Fruit fly (Drosophila melanogaster): ENCODE data around the gene Sws1.

Gene Sws1

DNA sequence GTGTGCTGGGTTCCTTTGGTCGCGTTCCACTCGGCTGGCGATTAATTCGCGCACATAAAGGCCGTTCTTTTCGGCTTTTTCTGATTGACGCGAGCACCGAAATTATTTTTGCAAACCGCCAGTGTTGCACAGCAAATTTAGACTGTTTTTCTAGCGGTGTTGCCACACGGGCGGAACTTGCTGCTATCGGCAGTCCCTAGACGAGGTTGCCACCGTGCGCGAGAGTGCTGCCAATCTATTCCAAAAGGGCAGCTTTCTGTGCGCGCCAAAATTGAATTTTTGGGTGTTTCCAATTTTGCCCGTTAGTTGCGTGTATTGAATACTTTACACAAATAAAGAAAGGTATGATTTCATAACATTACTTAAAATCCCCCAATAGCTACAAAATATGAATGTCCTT lies 10.4 kb upstream of the Sws1 start, which contains the start of gene Drp1:
Gene Drp1 (minus strand): TSS at position 146 of the 400 bp plus-strand sequence.
- TF ChIP-seq CG9948 (tag; optimal IDR thresholded peaks at IDR 0.05) (no peak), Pif1A (GFP tag; optimal IDR thresholded peaks at IDR 0.05) (no peak), CG4496 (GFP tag; IDR thresholded peaks at IDR 0.05) (0 out of 3 replicates have a peak, but pooled peaks have one; percentile 32), fd96Ca (GFP tag; IDR thresholded peaks at IDR 0.05) (no peak), CG13204 (GFP tag; optimal IDR thresholded peaks at IDR 0.05) (no peak)

DNA sequence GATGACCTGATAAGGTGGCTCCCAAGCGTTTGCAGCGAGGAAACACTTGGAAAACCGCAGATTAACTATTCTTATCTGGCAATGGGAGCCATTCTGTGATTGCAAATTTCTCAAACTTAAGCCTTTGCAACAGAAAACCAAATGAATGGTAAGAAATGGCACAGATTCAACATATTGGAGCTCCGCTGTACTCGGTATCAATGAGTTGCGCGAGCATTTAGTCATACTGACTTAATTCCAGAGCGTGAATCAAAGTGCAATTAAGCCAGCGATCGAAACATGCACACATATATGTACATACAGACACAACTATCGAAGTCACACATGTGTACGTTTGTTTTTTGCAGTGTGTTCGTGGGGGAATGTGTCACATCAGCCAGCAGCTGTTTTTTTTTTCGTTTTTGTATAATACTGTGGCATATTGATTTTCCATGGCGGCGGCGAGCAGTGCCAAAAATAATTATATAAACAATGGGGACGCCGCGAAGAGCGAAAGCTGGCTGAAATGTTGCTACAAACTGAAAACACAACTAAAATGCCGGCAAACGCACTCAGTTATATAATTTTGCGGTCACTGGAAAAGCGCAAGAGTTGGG lies 9.7 kb upstream of the Sws1 start:
- TF ChIP-seq Ets98B (GFP tag; IDR thresholded peaks at IDR 0.05) (peak; percentile 40), CG8301 (tag; optimal IDR thresholded peaks at IDR 0.05) (peak; percentile 41), rn (GFP tag; IDR thresholded peaks at IDR 0.05) (no peak), CG14655 (GFP tag; optimal IDR thresholded peaks at IDR 0.05) (no peak), CG8159 (tag; optimal IDR thresholded peaks at IDR 0.05) (peak; percentile 9), Snoo (tag; optimal IDR thresholded peaks at IDR 0.05) (no peak), CG15710 (tag; optimal IDR thresholded peaks at IDR 0.05) (peak; percentile 23), EcR (GFP tag; optimal IDR thresholded peaks at IDR 0.05) (peak; percentile 72), CG17806 (tag; optimal IDR thresholded peaks at IDR 0.05) (peak; percentile 23), Pif1B (GFP tag; optimal IDR thresholded peaks at IDR 0.05) (no peak), D1 (tag; optimal IDR thresholded peaks at IDR 0.05) (no peak), CG12605 (GFP tag; IDR thresholded peaks at IDR 0.05) (peak; percentile 21; the same call in 1 of the 2 replicates), CG34367 (tag; optimal IDR thresholded peaks at IDR 0.05) (peak; percentile 14), CG9948 (tag; optimal IDR thresholded peaks at IDR 0.05) (no peak), CG10348 (GFP tag; IDR thresholded peaks at IDR 0.05) (no peak), gl (tag; optimal IDR thresholded peaks at IDR 0.05) (peak; percentile 42), CG4496 (GFP tag; IDR thresholded peaks at IDR 0.05) (peak; percentile 46; the same call in 1 of the 3 replicates), CG13204 (GFP tag; optimal IDR thresholded peaks at IDR 0.05) (no peak), fd96Ca (GFP tag; IDR thresholded peaks at IDR 0.05) (peak; percentile 62; the same call in 1 of the 3 replicates), CG32121 (GFP tag; IDR thresholded peaks at IDR 0.05) (peak; percentile 17; the same call in 1 of the 2 replicates)

DNA sequence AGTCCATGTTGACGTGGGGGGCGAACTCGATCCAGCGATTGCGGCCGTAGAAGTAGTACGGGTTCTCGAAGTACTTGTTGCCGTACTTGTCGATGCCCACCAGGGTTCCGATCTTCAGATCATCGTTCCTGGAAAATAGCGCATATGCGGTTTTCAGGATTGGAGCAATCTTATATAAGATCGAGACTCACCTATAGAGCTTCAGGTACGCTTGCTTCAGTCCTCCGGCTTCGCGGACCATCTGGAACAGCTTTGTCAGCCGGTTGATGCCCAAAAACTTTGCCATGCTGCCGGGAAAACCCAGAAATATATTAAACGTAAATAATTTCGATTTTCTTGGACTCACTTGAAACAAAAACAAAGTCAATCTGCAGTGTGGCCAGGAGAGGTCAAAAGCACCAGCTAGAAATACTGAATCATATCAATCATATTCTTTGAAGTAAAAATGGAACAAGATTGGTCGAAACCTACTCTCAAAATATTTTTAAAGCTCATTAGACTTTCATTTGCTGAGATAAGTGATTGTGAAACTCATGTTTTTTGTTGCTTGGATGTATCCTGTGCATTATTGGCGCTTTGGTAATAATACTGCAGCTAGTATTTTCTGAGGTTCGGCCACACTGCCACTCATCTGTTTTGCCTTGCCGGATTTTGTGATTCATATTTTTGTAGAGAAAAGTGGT lies 5.0 kb upstream of the Sws1 start, which contains the start of the genes ND-B17.2 and Arpc5:
Gene ND-B17.2 (minus strand): TSS at position 504 of the 683 bp plus-strand sequence.
Gene Arpc5 (plus strand): TSS at position 624 of the 683 bp plus-strand sequence.
- peak; percentile 1 for TF ChIP-seq CG15710 (tag; optimal IDR thresholded peaks at IDR 0.05)
- TF ChIP-seq CG8159 (tag; optimal IDR thresholded peaks at IDR 0.05): peak; percentile 19
- no peak for TF ChIP-seq fd96Ca (GFP tag; IDR thresholded peaks at IDR 0.05)

DNA sequence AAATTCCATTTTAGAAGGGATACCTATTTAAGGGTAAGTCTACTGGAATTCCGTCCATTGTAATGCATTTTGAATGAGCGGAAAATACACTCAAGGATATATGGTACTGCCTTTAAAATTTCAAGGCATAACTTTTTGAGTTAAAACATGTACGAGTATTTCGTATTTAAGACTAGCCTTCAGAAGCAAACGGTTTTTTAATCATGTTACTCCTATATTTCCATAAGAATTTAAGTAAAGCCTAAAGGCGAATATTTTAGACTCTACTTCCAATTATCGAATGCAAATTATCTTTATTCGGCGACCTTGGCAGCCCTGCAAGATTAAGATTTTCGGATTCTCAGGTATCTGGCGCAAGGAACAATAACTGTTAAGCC lies 2.5 kb upstream of the Sws1 start, which contains the start of gene Elba2:
Gene Elba2 (plus strand): TSS at position 327 of the 377 bp plus-strand sequence.
- TF ChIP-seq fd96Ca (GFP tag; IDR thresholded peaks at IDR 0.05) (no peak), CG14655 (GFP tag; optimal IDR thresholded peaks at IDR 0.05) (no peak), D1 (tag; optimal IDR thresholded peaks at IDR 0.05) (no peak), CG13204 (GFP tag; optimal IDR thresholded peaks at IDR 0.05) (no peak), Pif1A (GFP tag; optimal IDR thresholded peaks at IDR 0.05) (no peak), CG8159 (tag; optimal IDR thresholded peaks at IDR 0.05) (no peak), Ets98B (GFP tag; IDR thresholded peaks at IDR 0.05) (no peak), CG8301 (tag; optimal IDR thresholded peaks at IDR 0.05) (no peak), CG34367 (tag; optimal IDR thresholded peaks at IDR 0.05) (no peak), CG15710 (tag; optimal IDR thresholded peaks at IDR 0.05) (no peak)

DNA sequence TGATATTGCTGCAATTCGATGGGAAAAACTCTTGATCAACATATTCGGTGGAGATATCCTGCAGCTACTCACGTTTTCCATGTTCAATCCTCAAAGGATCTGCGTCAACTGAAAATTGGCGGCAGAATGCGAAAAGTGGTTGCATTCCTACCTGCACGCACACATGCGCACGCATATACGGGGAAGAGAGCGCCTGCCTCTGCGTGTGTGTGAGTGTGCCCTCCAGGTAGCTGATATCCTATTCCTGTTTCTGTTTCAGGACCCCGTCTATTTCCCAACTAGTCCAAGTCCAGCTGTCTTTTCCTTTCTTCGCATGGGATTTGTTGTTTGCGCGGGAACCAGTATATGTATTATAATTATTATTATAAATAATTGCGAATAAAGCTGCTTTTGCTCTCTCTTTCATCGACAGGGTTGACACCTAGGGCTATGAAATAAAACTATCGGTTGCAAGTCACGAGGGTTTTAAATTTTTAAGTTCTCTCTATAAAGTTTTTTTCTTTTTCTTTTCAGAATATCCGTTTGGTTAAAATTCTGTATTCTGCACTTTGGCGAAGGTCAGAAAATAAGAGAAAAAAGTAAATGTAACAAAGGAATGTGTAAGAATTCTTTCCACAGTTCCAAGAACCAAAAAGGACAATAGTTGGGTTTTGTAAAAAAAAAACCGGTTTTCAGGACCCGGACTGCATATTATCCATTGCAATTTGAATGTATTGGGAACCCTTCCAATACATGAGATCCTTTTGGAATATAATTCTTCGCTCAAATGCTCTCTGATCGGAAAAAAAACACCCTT lies 1.9 kb upstream of the Sws1 start, which contains the start of gene insv:
Gene insv (minus strand): TSS at position 433 of the 796 bp plus-strand sequence.
- TF ChIP-seq fd96Ca (GFP tag; IDR thresholded peaks at IDR 0.05) (no peak), CG13204 (GFP tag; optimal IDR thresholded peaks at IDR 0.05) (no peak), CG15710 (tag; optimal IDR thresholded peaks at IDR 0.05) (peak; percentile 3), Pif1A (GFP tag; optimal IDR thresholded peaks at IDR 0.05) (no peak)

DNA sequence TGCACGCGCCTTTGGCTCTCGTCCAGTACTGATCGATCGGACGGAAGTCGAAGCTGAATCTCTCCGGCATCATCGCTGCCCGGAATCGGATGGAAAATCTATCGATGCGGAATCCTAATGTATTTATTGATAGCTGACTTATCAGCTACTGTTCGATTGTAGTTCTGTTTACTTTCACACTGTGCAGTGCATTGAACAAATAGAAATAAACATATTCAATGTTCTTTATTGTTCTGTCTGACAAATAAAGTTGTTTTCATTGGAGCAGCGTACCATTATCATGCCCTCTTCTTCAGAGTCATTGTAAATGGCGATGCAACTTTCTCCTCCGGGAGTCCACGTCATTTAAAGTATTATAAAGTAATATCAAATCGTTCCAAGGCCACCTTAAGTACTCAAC lies 1.9 kb downstream of the Sws1 start, which contains the start of gene Cyp309a2:
Gene Cyp309a2 (minus strand): TSS at position 101 of the 400 bp plus-strand sequence.
- TF ChIP-seq EcR (GFP tag; optimal IDR thresholded peaks at IDR 0.05): no peak
- TF ChIP-seq CG8159 (tag; optimal IDR thresholded peaks at IDR 0.05): no peak
- TF ChIP-seq CG14655 (GFP tag; optimal IDR thresholded peaks at IDR 0.05): no peak
- no peak for TF ChIP-seq gl (tag; optimal IDR thresholded peaks at IDR 0.05)
- TF ChIP-seq CG13204 (GFP tag; optimal IDR thresholded peaks at IDR 0.05): no peak

Measured in whole organism, pupa.